Fruit fly (Drosophila melanogaster): ENCODE results near the gene pod1.

pod1 gene

dm6 chrX:6855366-6856200, 52.1 kb downstream of the pod1 start:
- TF ChIP-seq CG8478 (optimal IDR thresholded peaks at IDR 0.05) (no peak), Dll (optimal IDR thresholded peaks at IDR 0.05) (no peak), pan (optimal IDR thresholded peaks at IDR 0.05) (no peak), psq (optimal IDR thresholded peaks at IDR 0.05) (no peak)

DNA sequence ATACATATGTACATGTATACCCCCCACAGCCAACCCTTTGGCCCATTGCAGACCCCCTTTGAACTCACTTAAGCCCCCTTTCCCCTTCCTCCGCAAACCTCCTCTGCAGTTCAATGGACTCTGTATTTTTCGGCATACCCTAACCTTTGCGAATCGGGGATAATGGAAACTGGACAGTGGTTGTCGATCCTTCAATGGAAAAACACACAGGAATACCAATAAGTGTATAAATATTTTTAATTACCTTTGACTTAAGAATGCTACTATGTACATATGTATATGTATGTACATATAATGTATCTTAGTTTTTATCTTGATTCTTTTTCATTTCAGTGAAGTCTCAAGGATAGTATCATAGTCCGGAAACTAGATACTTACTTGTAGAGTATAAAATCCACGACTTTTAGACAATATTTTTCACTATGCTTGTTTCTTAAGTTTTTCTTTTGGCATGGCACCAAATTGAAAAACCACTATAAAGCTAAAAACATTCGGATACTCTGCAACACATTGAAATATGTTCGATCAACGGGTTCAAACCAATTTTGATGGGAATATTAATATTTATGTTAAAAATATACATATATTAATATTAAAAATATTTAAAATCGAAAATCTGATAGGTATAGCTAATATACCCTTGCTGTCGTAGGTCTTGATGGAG, 53.0 kb downstream of the pod1 start:
- TF ChIP-seq pan (optimal IDR thresholded peaks at IDR 0.05) (no peak), EcR (GFP tag; optimal IDR thresholded peaks at IDR 0.05) (peak; percentile 51 to 84)

DNA sequence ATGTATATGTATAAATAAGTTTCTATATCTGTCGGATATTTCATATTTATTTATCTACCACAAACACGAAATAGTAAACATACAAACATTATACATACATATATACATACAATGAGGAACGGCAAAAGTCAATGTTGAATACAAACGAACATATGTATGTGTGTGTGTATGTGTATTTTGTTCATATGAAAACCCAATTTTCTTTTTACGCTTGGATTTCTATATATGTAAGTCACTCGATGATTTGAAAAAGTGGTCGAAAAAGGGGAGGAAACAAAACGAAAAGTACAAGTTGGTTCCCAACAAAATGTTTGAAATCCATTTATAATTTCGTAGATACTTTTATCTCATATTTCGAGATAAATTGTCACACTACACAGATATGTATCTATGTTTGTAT, 53.8 kb downstream of the pod1 start:
- no peak for TF ChIP-seq EcR (GFP tag; optimal IDR thresholded peaks at IDR 0.05)
- TF ChIP-seq Dll (optimal IDR thresholded peaks at IDR 0.05), result no peak
- TF ChIP-seq CG8478 (optimal IDR thresholded peaks at IDR 0.05), result no peak
- TF ChIP-seq pan (optimal IDR thresholded peaks at IDR 0.05), result no peak
- TF ChIP-seq psq (optimal IDR thresholded peaks at IDR 0.05), result no peak
- TF ChIP-seq usp (GFP tag; optimal IDR thresholded peaks at IDR 0.05), result no peak

DNA sequence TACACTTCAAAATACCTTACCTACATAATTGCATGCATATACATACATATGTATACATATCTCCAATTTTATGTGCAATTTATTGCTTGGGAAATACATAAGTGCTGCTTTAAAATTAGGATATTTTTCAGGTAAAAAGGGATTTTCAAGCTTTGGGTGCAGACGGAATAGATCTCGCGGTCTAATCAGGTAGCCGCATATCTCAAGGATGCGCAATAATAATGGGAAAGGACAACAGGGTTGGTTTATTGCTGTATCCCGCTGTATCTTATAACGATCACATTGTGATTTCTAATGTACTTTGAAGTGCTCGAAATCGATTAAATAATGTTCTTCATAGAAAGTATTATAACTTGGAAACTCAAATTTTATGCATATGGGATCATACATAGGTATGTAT, 54.2 kb downstream of the pod1 start:
- TF ChIP-seq CG8478 (optimal IDR thresholded peaks at IDR 0.05), result no peak
- no peak for TF ChIP-seq pan (optimal IDR thresholded peaks at IDR 0.05)
- TF ChIP-seq Dll (optimal IDR thresholded peaks at IDR 0.05), result no peak
- no peak for TF ChIP-seq psq (optimal IDR thresholded peaks at IDR 0.05)
- TF ChIP-seq EcR (GFP tag; optimal IDR thresholded peaks at IDR 0.05), result no peak
- no peak for TF ChIP-seq usp (GFP tag; optimal IDR thresholded peaks at IDR 0.05)

DNA sequence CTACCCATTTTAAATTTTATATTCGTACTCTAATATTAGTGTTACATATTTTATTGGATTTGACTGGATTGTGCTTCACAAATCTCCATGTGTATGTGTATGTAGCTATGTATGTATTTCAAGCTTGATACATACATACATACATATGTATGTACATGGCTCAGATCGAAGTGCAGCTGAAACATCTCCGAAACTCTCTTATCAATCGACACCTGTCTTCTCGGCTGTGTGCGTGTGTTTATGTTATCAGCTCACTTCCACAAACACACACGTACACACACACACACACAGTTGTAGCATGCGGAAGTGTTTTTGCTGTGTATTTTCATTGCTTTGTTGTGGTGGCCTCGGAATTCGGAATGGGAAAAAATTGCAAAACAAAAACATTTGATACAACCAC, 55.8 kb downstream of the pod1 start:
- no peak for TF ChIP-seq psq (optimal IDR thresholded peaks at IDR 0.05)
- no peak for TF ChIP-seq EcR (GFP tag; optimal IDR thresholded peaks at IDR 0.05)
- no peak for TF ChIP-seq pan (optimal IDR thresholded peaks at IDR 0.05)
- TF ChIP-seq usp (GFP tag; optimal IDR thresholded peaks at IDR 0.05), result no peak
- TF ChIP-seq Dll (optimal IDR thresholded peaks at IDR 0.05), result no peak
- TF ChIP-seq CG8478 (optimal IDR thresholded peaks at IDR 0.05), result no peak

DNA sequence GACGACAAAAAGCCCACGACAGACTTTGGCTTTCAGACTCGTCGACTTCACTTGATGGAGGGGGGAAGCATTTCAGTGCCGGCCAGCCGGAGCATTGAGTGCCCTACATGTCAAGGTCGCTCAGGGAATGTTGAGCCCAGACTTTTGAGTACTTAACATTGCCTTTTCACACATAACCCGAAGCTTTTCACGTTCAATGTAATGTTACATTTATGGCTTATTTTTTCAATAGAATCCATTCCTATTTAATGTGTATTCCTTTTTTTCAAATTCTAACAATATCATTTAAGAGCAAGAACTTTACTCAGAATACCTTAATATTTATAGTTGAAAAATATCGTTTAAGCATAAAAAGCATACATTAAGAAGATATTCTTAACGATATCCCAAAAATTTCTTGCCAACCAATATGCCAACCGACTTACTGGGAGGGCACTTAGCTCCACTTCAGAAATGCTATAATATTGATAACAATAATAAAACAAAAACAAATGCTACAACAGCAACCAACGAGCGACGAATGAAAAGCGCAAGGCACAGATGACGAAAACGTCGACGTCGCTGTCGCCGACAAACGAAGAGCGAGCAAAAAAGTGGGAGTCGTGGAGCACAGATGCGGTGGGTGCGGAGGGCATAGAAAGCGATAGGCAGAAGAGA, 56.4 kb downstream of the pod1 start:
- no peak for TF ChIP-seq psq (optimal IDR thresholded peaks at IDR 0.05)
- no peak for TF ChIP-seq usp (GFP tag; optimal IDR thresholded peaks at IDR 0.05)
- TF ChIP-seq CG8478 (optimal IDR thresholded peaks at IDR 0.05), result no peak
- no peak for TF ChIP-seq pan (optimal IDR thresholded peaks at IDR 0.05)
- no peak for TF ChIP-seq Dll (optimal IDR thresholded peaks at IDR 0.05)
- TF ChIP-seq EcR (GFP tag; optimal IDR thresholded peaks at IDR 0.05), result no peak

dm6 chrX:6860413-6861089, 57.1 kb downstream of the pod1 start:
- TF ChIP-seq pan (optimal IDR thresholded peaks at IDR 0.05) (no peak), usp (GFP tag; optimal IDR thresholded peaks at IDR 0.05) (no peak), psq (optimal IDR thresholded peaks at IDR 0.05) (no peak), CG8478 (optimal IDR thresholded peaks at IDR 0.05) (no peak), EcR (GFP tag; optimal IDR thresholded peaks at IDR 0.05) (no peak)

- TF ChIP-seq CG8478 (optimal IDR thresholded peaks at IDR 0.05) (no peak), pan (optimal IDR thresholded peaks at IDR 0.05) (no peak), Dll (optimal IDR thresholded peaks at IDR 0.05) (no peak), EcR (GFP tag; optimal IDR thresholded peaks at IDR 0.05) (no peak), psq (optimal IDR thresholded peaks at IDR 0.05) (no peak), usp (GFP tag; optimal IDR thresholded peaks at IDR 0.05) (no peak)
Observed at dm6 chrX:6861523-6862077, 58.1 kb downstream of the pod1 start.

dm6 chrX:6862521-6863288, 59.2 kb downstream of the pod1 start:
- TF ChIP-seq pan (optimal IDR thresholded peaks at IDR 0.05) (no peak), usp (GFP tag; optimal IDR thresholded peaks at IDR 0.05) (no peak), psq (optimal IDR thresholded peaks at IDR 0.05) (no peak), CG8478 (optimal IDR thresholded peaks at IDR 0.05) (no peak), EcR (GFP tag; optimal IDR thresholded peaks at IDR 0.05) (no peak), Dll (optimal IDR thresholded peaks at IDR 0.05) (no peak)
